Worm (Caenorhabditis elegans) whole organism, young adult: ENCODE results near the gene F59A7.2.
A peak's percentile ranks its signal among the peaks of the same experiment; 100 is the strongest.

ENCODE experiments used
- B0019.2 ChIP-seq: fragments of 200-800 bp; sonication (Bioruptor generic); conservative IDR thresholded peaks from 2 replicates; pipeline ENCODE4 v1.3.6; 2022; ENCODE audit warnings: missing genetic modification reagents, missing genetic modification characterization, missing compliant biosample characterization
- B0261.1 ChIP-seq: sonication (generic microtip); optimal IDR thresholded peaks from 2 replicates; lab custom pipeline; 2016; ENCODE audit warnings: mild to moderate bottlenecking, missing genetic modification characterization, moderate library complexity, missing compliant biosample characterization
- F10E7.11 ChIP-seq: sonication (generic microtip); optimal IDR thresholded peaks from 2 replicates; lab custom pipeline; 2017; ENCODE audit warnings: mild to moderate bottlenecking, missing genetic modification characterization, moderate library complexity, missing compliant biosample characterization
- F23B12.7 ChIP-seq: sonication (generic microtip); optimal IDR thresholded peaks from 2 replicates; lab custom pipeline; 2017; ENCODE audit warnings: missing genetic modification characterization, mild to moderate bottlenecking, missing compliant biosample characterization, antibody characterized with exemption, moderate library complexity; ENCODE audit not compliant: insufficient read depth
- F37B4.10 ChIP-seq: fragments of 200-800 bp; sonication (Bioruptor generic); IDR thresholded peaks from 2 replicates; pipeline ENCODE4 v1.3.6; 2022; ENCODE audit warnings: missing genetic modification characterization, missing compliant biosample characterization
- K11D2.4 ChIP-seq: fragments of 200-800 bp; sonication (Bioruptor generic); IDR thresholded peaks from 2 replicates; pipeline ENCODE4 v1.3.6; 2022; ENCODE audit warnings: missing genetic modification reagents, missing genetic modification characterization, missing compliant biosample characterization
- Y53G8AR.9 ChIP-seq: fragments of 200-800 bp; sonication (Bioruptor generic); conservative IDR thresholded peaks from 2 replicates; pipeline ENCODE4 v1.3.6; 2022; ENCODE audit warnings: missing genetic modification reagents, missing genetic modification characterization, missing compliant biosample characterization
- Y67H2A.10 ChIP-seq: fragments of 200-800 bp; sonication (Bioruptor generic); conservative IDR thresholded peaks from 2 replicates; pipeline ENCODE4 v1.3.6; 2022; ENCODE audit warnings: missing genetic modification reagents, missing genetic modification characterization, missing compliant biosample characterization
- Y95B8A.8 ChIP-seq: fragments of 200-800 bp; sonication (Bioruptor generic); IDR thresholded peaks from 2 replicates; pipeline ENCODE4 v1.3.6; 2022; ENCODE audit warnings: missing genetic modification reagents, missing genetic modification characterization, missing compliant biosample characterization
- aptf-2 ChIP-seq: fragments of 200-800 bp; sonication (Bioruptor generic); conservative IDR thresholded peaks from 2 replicates; pipeline ENCODE4 v1.3.6; 2022; ENCODE audit warnings: missing genetic modification reagents, missing genetic modification characterization, missing compliant biosample characterization
- attf-6 ChIP-seq: fragments of 200-800 bp; sonication (Bioruptor generic); IDR thresholded peaks from 2 replicates; pipeline ENCODE4 v1.3.6; 2022; ENCODE audit warnings: missing genetic modification reagents, missing genetic modification characterization, missing compliant biosample characterization
- cebp-1 ChIP-seq, 2 experiments: fragments of 200-800 bp in 1 of 2; sonication (Bioruptor generic) in 1 of 2; sonication (generic microtip) in 1 of 2; IDR thresholded peaks in 1 of 2; optimal IDR thresholded peaks in 1 of 2; 2 replicates each; pipeline versions ENCODE4 v1.3.6 to Lab custom; 2017 to 2022; ENCODE audit warnings: missing compliant biosample characterization in 2 of 2, missing genetic modification characterization in 2 of 2, mild to moderate bottlenecking in 1 of 2, missing genetic modification reagents in 1 of 2, moderate library complexity in 1 of 2
- ceh-100 ChIP-seq: fragments of 200-800 bp; sonication (Bioruptor generic); IDR thresholded peaks from 2 replicates; pipeline ENCODE4 v1.3.6; 2022; ENCODE audit warnings: missing genetic modification reagents, missing genetic modification characterization, missing compliant biosample characterization
- ceh-58 ChIP-seq: fragments of 200-800 bp; sonication (Bioruptor generic); IDR thresholded peaks from 2 replicates; pipeline ENCODE4 v1.3.6; 2022; ENCODE audit warnings: missing genetic modification characterization, missing compliant biosample characterization
- ceh-91 ChIP-seq: fragments of 200-800 bp; sonication (Bioruptor generic); IDR thresholded peaks from 2 replicates; pipeline ENCODE4 v1.3.6; 2022; ENCODE audit warnings: missing genetic modification reagents, missing genetic modification characterization, missing compliant biosample characterization
- die-1 ChIP-seq: sonication (generic microtip); optimal IDR thresholded peaks from 2 replicates; lab custom pipeline; 2016; ENCODE audit warnings: missing genotype, mild to moderate bottlenecking, missing genetic modification characterization, missing compliant biosample characterization
- dpff-1 ChIP-seq: sonication (generic microtip); optimal IDR thresholded peaks from 2 replicates; lab custom pipeline; 2017; ENCODE audit warnings: mild to moderate bottlenecking, missing genetic modification characterization, missing compliant biosample characterization
- dpl-1 ChIP-seq: fragments of 150-350 bp; optimal IDR thresholded peaks from 2 replicates; lab custom pipeline; 2014; ENCODE audit warnings: missing biosample characterization, missing genetic modification reagents, missing genetic modification characterization
- egrh-3 ChIP-seq: fragments of 200-800 bp; sonication (Bioruptor generic); IDR thresholded peaks from 2 replicates; pipeline ENCODE4 v1.3.6; 2022; ENCODE audit warnings: missing genetic modification reagents, missing genetic modification characterization, missing compliant biosample characterization
- ekl-4 ChIP-seq: fragments of 200-800 bp; sonication (Bioruptor generic); IDR thresholded peaks from 2 replicates; pipeline ENCODE4 v1.3.6; 2022; ENCODE audit warnings: missing genetic modification reagents, missing genetic modification characterization, missing compliant biosample characterization
- ets-4 ChIP-seq: fragments of 200-800 bp; sonication (Bioruptor generic); optimal IDR thresholded peaks from 2 replicates; lab custom pipeline; 2018; ENCODE audit warnings: mild to moderate bottlenecking, missing genetic modification characterization, missing compliant biosample characterization
- gei-17 ChIP-seq: fragments of 200-800 bp; sonication (Bioruptor generic); optimal IDR thresholded peaks from 2 replicates; lab custom pipeline; 2018; ENCODE audit warnings: mild to moderate bottlenecking, missing genetic modification characterization, missing compliant biosample characterization
- him-1 ChIP-seq: sonication (generic microtip); optimal IDR thresholded peaks from 2 replicates; lab custom pipeline; 2016; ENCODE audit warnings: missing genotype, missing genetic modification reagents, missing genetic modification characterization, missing compliant biosample characterization
- hmg-1.2 ChIP-seq: fragments of 200-800 bp; sonication (Bioruptor generic); IDR thresholded peaks from 2 replicates; pipeline ENCODE4 v1.3.6; 2022; ENCODE audit warnings: missing genetic modification reagents, missing genetic modification characterization, missing compliant biosample characterization
- hrde-1 ChIP-seq: sonication (generic microtip); optimal IDR thresholded peaks from 2 replicates; lab custom pipeline; 2016; ENCODE audit warnings: missing genetic modification characterization, mild to moderate bottlenecking, missing compliant biosample characterization, moderate library complexity, missing genotype, missing genetic modification reagents, borderline replicate concordance
- lin-35 ChIP-seq, 3 experiments: fragments of 150-350 bp in 2 of 3; sonication (generic microtip) in 1 of 3; optimal IDR thresholded peaks; 2 replicates each; lab custom pipeline; 2014 to 2018; ENCODE audit warnings: missing biosample characterization in 3 of 3, missing genetic modification characterization in 3 of 3, missing genetic modification reagents in 3 of 3
- lsy-27 ChIP-seq: sonication (generic microtip); optimal IDR thresholded peaks from 2 replicates; lab custom pipeline; 2017; ENCODE audit warnings: missing genetic modification characterization, mild to moderate bottlenecking, missing compliant biosample characterization, antibody characterized with exemption, missing genotype, borderline replicate concordance; ENCODE audit not compliant: insufficient read depth
- madf-10 ChIP-seq: sonication (generic microtip); optimal IDR thresholded peaks from 2 replicates; lab custom pipeline; 2016; ENCODE audit warnings: mild to moderate bottlenecking, missing genetic modification characterization, missing compliant biosample characterization
- madf-6 ChIP-seq: fragments of 200-800 bp; sonication (Bioruptor generic); IDR thresholded peaks from 2 replicates; pipeline ENCODE4 v1.3.6; 2022; ENCODE audit warnings: missing genetic modification reagents, missing genetic modification characterization, missing compliant biosample characterization
- madf-8 ChIP-seq: fragments of 200-800 bp; sonication (Bioruptor generic); conservative IDR thresholded peaks from 2 replicates; pipeline ENCODE4 v1.3.6; 2022; ENCODE audit warnings: missing genetic modification reagents, missing genetic modification characterization, missing compliant biosample characterization
- mel-28 ChIP-seq: sonication (generic microtip); optimal IDR thresholded peaks from 2 replicates; lab custom pipeline; 2016; ENCODE audit warnings: borderline replicate concordance, mild to moderate bottlenecking, missing genetic modification characterization, missing compliant biosample characterization
- nfya-1 ChIP-seq: sonication (generic microtip); optimal IDR thresholded peaks from 2 replicates; lab custom pipeline; 2017; ENCODE audit warnings: antibody characterized with exemption, missing compliant biosample characterization, missing genetic modification characterization, borderline replicate concordance; ENCODE audit not compliant: insufficient read depth
- nfyb-1 ChIP-seq: fragments of 200-800 bp; sonication (Bioruptor generic); IDR thresholded peaks from 2 replicates; pipeline ENCODE4 v1.3.6; 2022; ENCODE audit warnings: missing genetic modification reagents, missing genetic modification characterization, missing compliant biosample characterization
- nhr-120 ChIP-seq: fragments of 200-800 bp; sonication (Bioruptor generic); IDR thresholded peaks from 2 replicates; pipeline ENCODE4 v1.3.6; 2022; ENCODE audit warnings: missing genetic modification characterization, missing compliant biosample characterization
- nhr-90 ChIP-seq: sonication (generic microtip); optimal IDR thresholded peaks from 2 replicates; lab custom pipeline; 2016; ENCODE audit warnings: missing genotype, mild to moderate bottlenecking, missing genetic modification characterization, missing compliant biosample characterization
- pha-4 ChIP-seq: fragments of 150-350 bp; sonication (generic microtip); optimal IDR thresholded peaks from 2 replicates; lab custom pipeline; 2014; ENCODE audit warnings: missing biosample characterization, missing genetic modification reagents, missing genetic modification characterization
- rec-8 ChIP-seq, 2 experiments: sonication (generic microtip); optimal IDR thresholded peaks; 2 replicates each; lab custom pipeline; 2016; ENCODE audit warnings: mild to moderate bottlenecking in 2 of 2, missing genetic modification characterization in 2 of 2, missing genetic modification reagents in 2 of 2, missing genotype in 2 of 2, missing biosample characterization in 1 of 2, missing compliant biosample characterization in 1 of 2, moderate library complexity in 1 of 2
- sdz-38 ChIP-seq: sonication (generic microtip); optimal IDR thresholded peaks from 2 replicates; lab custom pipeline; 2016; ENCODE audit warnings: missing genotype, missing genetic modification characterization, missing compliant biosample characterization
- snpc-1.3 ChIP-seq: sonication (generic microtip); optimal IDR thresholded peaks from 2 replicates; lab custom pipeline; 2017; ENCODE audit warnings: missing genetic modification characterization, mild to moderate bottlenecking, missing compliant biosample characterization, antibody characterized with exemption, moderate library complexity, missing genotype, missing genetic modification reagents; ENCODE audit not compliant: insufficient read depth
- snpc-3.4 ChIP-seq: sonication (generic microtip); optimal IDR thresholded peaks from 2 replicates; lab custom pipeline; 2017; ENCODE audit warnings: missing genetic modification characterization, mild to moderate bottlenecking, missing compliant biosample characterization, antibody characterized with exemption, moderate library complexity, missing genotype, missing genetic modification reagents
- tlf-1 ChIP-seq: fragments of 200-800 bp; sonication (Bioruptor generic); optimal IDR thresholded peaks from 2 replicates; lab custom pipeline; 2018; ENCODE audit warnings: mild to moderate bottlenecking, missing genetic modification characterization, missing compliant biosample characterization
- unc-130 ChIP-seq: sonication (generic microtip); optimal IDR thresholded peaks from 2 replicates; lab custom pipeline; 2016; ENCODE audit warnings: missing genetic modification reagents, missing genetic modification characterization, missing compliant biosample characterization
- unc-62 ChIP-seq: fragments of 150-350 bp; optimal IDR thresholded peaks from 2 replicates; lab custom pipeline; 2014; ENCODE audit warnings: missing biosample characterization, missing genetic modification reagents, missing genetic modification characterization
- zfh-2 ChIP-seq: fragments of 200-800 bp; sonication (Bioruptor generic); conservative IDR thresholded peaks from 2 replicates; pipeline ENCODE4 v1.3.6; 2022; ENCODE audit warnings: missing genetic modification reagents, missing genetic modification characterization, missing compliant biosample characterization
- ztf-22 ChIP-seq: fragments of 200-800 bp; sonication (Bioruptor generic); optimal IDR thresholded peaks from 2 replicates; lab custom pipeline; 2018; ENCODE audit warnings: mild to moderate bottlenecking, missing genetic modification characterization, moderate library complexity, missing compliant biosample characterization
- ztf-25 ChIP-seq: fragments of 200-800 bp; sonication (Bioruptor generic); IDR thresholded peaks from 2 replicates; pipeline ENCODE4 v1.3.6; 2022; ENCODE audit warnings: missing genetic modification reagents, missing genetic modification characterization, missing compliant biosample characterization

F59A7.2 gene

ce11 chrV:2008412-2008811, 7.9 kb downstream of the F59A7.2 start (continued):
- TF ChIP-seq F10E7.11 (tag; lab: Kevin White, UChicago) (no peak), nfya-1 (no peak), Y53G8AR.9 (0 out of 2 replicates have a peak, but pooled peaks have one; percentile 46), ztf-25 (peak; percentile 85; the same call in 1 of the 2 replicates), gei-17 (GFP tag; lab: Kevin White, UChicago) (no peak), nfyb-1 (GFP tag; lab: Robert Waterston, UW) (peak; percentile 67; the same call in 1 of the 2 replicates), rec-8 (tag; optimal IDR thresholded peaks at IDR 0.05; lab: Kevin White, UChicago) (no peak), egrh-3 (peak; percentile 42; the same call in 1 of the 2 replicates), mel-28 (tag; lab: Kevin White, UChicago) (no peak), sdz-38 (tag; lab: Kevin White, UChicago) (no peak), dpl-1 (peak; percentile 62), F37B4.10 (GFP tag; lab: Robert Waterston, UW) (no peak), snpc-1.3 (tag; lab: Kevin White, UChicago) (peak; percentile 44), lin-35 (GFP tag; optimal IDR thresholded peaks at IDR 0.05; lab: Kevin White, UChicago) (peak in 1 of 3 experiments; percentile 79), Y67H2A.10 (peak; percentile 81), madf-8 (GFP tag; lab: Robert Waterston, UW) (peak; percentile 84), lsy-27 (no peak), ceh-58 (GFP tag; lab: Robert Waterston, UW) (no peak), ztf-22 (GFP tag; lab: Kevin White, UChicago) (no peak), cebp-1 (GFP tag; IDR thresholded peaks at IDR 0.05; lab: Robert Waterston, UW) (peak; percentile 44; the same call in 1 of the 2 replicates), cebp-1 (tag; optimal IDR thresholded peaks at IDR 0.05; lab: Kevin White, UChicago) (peak; percentile 35), B0019.2 (GFP tag; lab: Robert Waterston, UW) (peak; percentile 81), ceh-100 (GFP tag; lab: Robert Waterston, UW) (peak; percentile 56; the same call in 1 of the 2 replicates), him-1 (tag; lab: Kevin White, UChicago) (peak; percentile 72), aptf-2 (GFP tag; lab: Robert Waterston, UW) (peak; percentile 92), nhr-90 (tag; lab: Kevin White, UChicago) (peak; percentile 0), ets-4 (GFP tag; lab: Kevin White, UChicago) (no peak), nhr-120 (GFP tag; lab: Robert Waterston, UW) (no peak), ceh-91 (GFP tag; lab: Robert Waterston, UW) (peak; percentile 89), F23B12.7 (tag; lab: Kevin White, UChicago) (no peak), madf-6 (GFP tag; lab: Robert Waterston, UW) (peak; percentile 90), pha-4 (tag; lab: Kevin White, UChicago) (no peak), tlf-1 (GFP tag; lab: Kevin White, UChicago) (peak; percentile 58), K11D2.4 (GFP tag; lab: Robert Waterston, UW) (no peak), hrde-1 (tag; lab: Kevin White, UChicago) (no peak), snpc-3.4 (no peak), zfh-2 (GFP tag; lab: Robert Waterston, UW) (no peak), ekl-4 (peak; percentile 53; the same call in 1 of the 2 replicates), unc-130 (peak; percentile 87), die-1 (tag; lab: Kevin White, UChicago) (no peak), Y95B8A.8 (GFP tag; lab: Robert Waterston, UW) (peak; percentile 79; the same call in 1 of the 2 replicates), unc-62 (GFP tag; lab: Kevin White, UChicago) (no peak), B0261.1 (no peak), attf-6 (GFP tag; lab: Robert Waterston, UW) (0 out of 2 replicates have a peak, but pooled peaks have one; percentile 36), madf-10 (tag; lab: Kevin White, UChicago) (peak; percentile 57), dpff-1 (tag; lab: Kevin White, UChicago) (no peak), hmg-1.2 (GFP tag; lab: Robert Waterston, UW) (peak; percentile 94)
